Fruit fly (Drosophila melanogaster) whole organism, embryonic: Measurements from ENCODE around the gene wge.
A peak's percentile ranks its signal among the peaks of the same experiment; 100 is the strongest.

ENCODE experiments used
- ATbp ChIP-seq: fragments of 200-800 bp; sonication (Bioruptor generic); optimal IDR thresholded peaks from 2 replicates; lab custom pipeline; 2017; ENCODE audit warnings: missing biosample characterization, mild to moderate bottlenecking, missing genetic modification characterization, missing genetic modification reagents
- C15 ChIP-seq: fragments of 200-800 bp; sonication (Bioruptor generic); IDR thresholded peaks from 3 replicates; pipeline ENCODE4 v1.3.6; 2022; ENCODE audit warnings: missing biosample characterization, missing genetic modification characterization
- CG10147 ChIP-seq: fragments of 200-800 bp; sonication (Bioruptor generic); optimal IDR thresholded peaks from 2 replicates; lab custom pipeline; 2019; ENCODE audit warnings: missing biosample characterization, mild to moderate bottlenecking, missing genetic modification characterization, moderate library complexity
- CG10431 ChIP-seq: fragments of 200-800 bp; sonication (Bioruptor generic); optimal IDR thresholded peaks from 3 replicates; lab custom pipeline; 2018; ENCODE audit warnings: missing biosample characterization, mild to moderate bottlenecking, missing genetic modification characterization
- CG10959 ChIP-seq: fragments of 200-800 bp; sonication (Bioruptor generic); IDR thresholded peaks from 2 replicates; pipeline ENCODE4 v1.3.6; 2022; ENCODE audit warnings: missing biosample characterization, missing genetic modification characterization
- CG11085 ChIP-seq: fragments of 200-800 bp; sonication (Bioruptor generic); IDR thresholded peaks from 2 replicates; pipeline ENCODE4 v1.3.6; 2022; ENCODE audit warnings: missing biosample characterization, missing genetic modification characterization
- CG11093 ChIP-seq: fragments of 200-800 bp; sonication (Bioruptor generic); IDR thresholded peaks from 3 replicates; pipeline ENCODE4 v1.3.6; 2022; ENCODE audit warnings: missing biosample characterization, missing genetic modification characterization
- CG12236 ChIP-seq: fragments of 200-800 bp; sonication (Bioruptor generic); optimal IDR thresholded peaks from 2 replicates; lab custom pipeline; 2016; ENCODE audit warnings: missing biosample characterization, missing genetic modification characterization
- CG1529 ChIP-seq: fragments of 200-800 bp; sonication (Bioruptor generic); optimal IDR thresholded peaks from 3 replicates; lab custom pipeline; 2018; ENCODE audit warnings: missing biosample characterization, missing genetic modification characterization
- CG15696 ChIP-seq: fragments of 200-800 bp; sonication (Bioruptor generic); optimal IDR thresholded peaks from 2 replicates; lab custom pipeline; 2019; ENCODE audit warnings: missing biosample characterization, mild to moderate bottlenecking, missing genetic modification characterization, moderate library complexity
- CG16863 ChIP-seq: fragments of 200-800 bp; sonication (Bioruptor generic); optimal IDR thresholded peaks from 3 replicates; lab custom pipeline; 2016; ENCODE audit warnings: missing biosample characterization, missing genetic modification characterization
- CG17186 ChIP-seq: fragments of 200-800 bp; sonication (Bioruptor generic); optimal IDR thresholded peaks from 3 replicates; lab custom pipeline; 2017; ENCODE audit warnings: missing biosample characterization, missing genetic modification reagents, missing genetic modification characterization
- CG17829 ChIP-seq: fragments of 200-800 bp; optimal IDR thresholded peaks from 2 replicates; lab custom pipeline; 2019; ENCODE audit warnings: missing biosample characterization, mild to moderate bottlenecking, missing genetic modification characterization, moderate library complexity
- CG18476 ChIP-seq: fragments of 200-800 bp; sonication (Bioruptor generic); optimal IDR thresholded peaks from 2 replicates; lab custom pipeline; 2016; ENCODE audit warnings: missing biosample characterization, mild to moderate bottlenecking, missing genetic modification characterization
- CG18619 ChIP-seq: fragments of 200-800 bp; sonication (Bioruptor generic); optimal IDR thresholded peaks from 3 replicates; lab custom pipeline; 2017; ENCODE audit warnings: missing biosample characterization, mild to moderate bottlenecking, missing genetic modification characterization
- CG32772 ChIP-seq: fragments of 200-800 bp; sonication (Bioruptor generic); IDR thresholded peaks from 2 replicates; pipeline ENCODE4 v1.3.6; 2022; ENCODE audit warnings: missing biosample characterization, missing genetic modification characterization
- CG34224 ChIP-seq: fragments of 200-800 bp; sonication (Bioruptor generic); IDR thresholded peaks from 3 replicates; pipeline ENCODE4 v1.3.6; 2022; ENCODE audit warnings: missing biosample characterization, missing genetic modification characterization; ENCODE audit not compliant: partially characterized antibody
- CG34422 ChIP-seq: fragments of 200-800 bp; sonication (Bioruptor generic); IDR thresholded peaks from 3 replicates; pipeline ENCODE4 v1.3.6; 2022; ENCODE audit warnings: missing biosample characterization, missing genetic modification characterization
- CG4328 ChIP-seq: fragments of 200-800 bp; sonication (Bioruptor generic); optimal IDR thresholded peaks from 3 replicates; lab custom pipeline; 2017; ENCODE audit warnings: missing biosample characterization, missing genetic modification reagents, missing genetic modification characterization
- CG4404 ChIP-seq: fragments of 200-800 bp; sonication (Bioruptor generic); IDR thresholded peaks from 2 replicates; pipeline ENCODE4 v1.3.6; 2022; ENCODE audit warnings: missing biosample characterization, missing genetic modification characterization
- CG5953 ChIP-seq: fragments of 200-800 bp; sonication (Bioruptor generic); IDR thresholded peaks from 2 replicates; pipeline ENCODE4 v1.3.6; 2022; ENCODE audit warnings: missing biosample characterization, missing genetic modification characterization
- CG6683 ChIP-seq: fragments of 200-800 bp; sonication (Bioruptor generic); optimal IDR thresholded peaks from 2 replicates; lab custom pipeline; 2017; ENCODE audit warnings: missing biosample characterization, mild to moderate bottlenecking, missing genetic modification characterization, missing genetic modification reagents
- CG6791 ChIP-seq: fragments of 200-800 bp; sonication (Bioruptor generic); IDR thresholded peaks from 3 replicates; pipeline ENCODE4 v1.3.6; 2022; ENCODE audit warnings: missing biosample characterization, missing genetic modification characterization; ENCODE audit not compliant: partially characterized antibody
- CG7839 ChIP-seq: fragments of 200-800 bp; sonication (Bioruptor generic); optimal IDR thresholded peaks from 3 replicates; lab custom pipeline; 2018; ENCODE audit warnings: missing biosample characterization, mild to moderate bottlenecking, missing genetic modification characterization, moderate library complexity
- CG7963 ChIP-seq: fragments of 200-800 bp; sonication (Bioruptor generic); IDR thresholded peaks from 3 replicates; pipeline ENCODE4 v1.3.6; 2022; ENCODE audit warnings: missing biosample characterization, missing genetic modification characterization; ENCODE audit not compliant: partially characterized antibody
- Chrac-16 ChIP-seq: fragments of 200-800 bp; sonication (Bioruptor generic); optimal IDR thresholded peaks from 3 replicates; lab custom pipeline; 2016; ENCODE audit warnings: missing biosample characterization, missing genetic modification characterization
- D ChIP-seq, 2 experiments: fragments of 200-800 bp in 1 of 2; fragments of >200 bp in 1 of 2; sonication (Bioruptor generic) in 1 of 2; optimal IDR thresholded peaks; 2 replicates in 1 of 2; 3 replicates in 1 of 2; lab custom pipeline; 2017; ENCODE audit warnings: mild to moderate bottlenecking in 1 of 2, missing biosample characterization in 1 of 2, missing genetic modification characterization in 1 of 2, missing genetic modification reagents in 1 of 2
- D19A ChIP-seq: fragments of 200-800 bp; optimal IDR thresholded peaks from 3 replicates; lab custom pipeline; 2019; ENCODE audit warnings: missing biosample characterization, mild to moderate bottlenecking, missing genetic modification characterization, moderate library complexity
- HLH54F ChIP-seq: fragments of 200-800 bp; sonication (Bioruptor generic); optimal IDR thresholded peaks from 3 replicates; lab custom pipeline; 2016; ENCODE audit warnings: missing biosample characterization, missing genetic modification characterization
- Kr ChIP-seq: fragments of 200-800 bp; sonication (Bioruptor generic); optimal IDR thresholded peaks from 2 replicates; lab custom pipeline; 2017; ENCODE audit warnings: missing biosample characterization, mild to moderate bottlenecking, missing genetic modification characterization
- Poxn ChIP-seq: fragments of 200-800 bp; sonication (Bioruptor generic); IDR thresholded peaks from 2 replicates; pipeline ENCODE4 v1.3.6; 2022; ENCODE audit warnings: missing biosample characterization, missing genetic modification characterization
- Six4 ChIP-seq: fragments of 200-800 bp; sonication (Bioruptor generic); optimal IDR thresholded peaks from 2 replicates; lab custom pipeline; 2016; ENCODE audit warnings: missing biosample characterization, missing genetic modification characterization
- Trl ChIP-seq, 3 experiments: fragments of >200 bp in 2 of 3; fragments of 200-800 bp in 1 of 3; sonication (Bioruptor generic) in 1 of 3; optimal IDR thresholded peaks; 2 replicates in 1 of 3; 3 replicates in 2 of 3; lab custom pipeline; 2016 to 2017; ENCODE audit warnings: missing biosample characterization in 1 of 3, missing genetic modification characterization in 1 of 3
- bbx ChIP-seq: fragments of 200-800 bp; sonication (Bioruptor generic); IDR thresholded peaks from 2 replicates; pipeline ENCODE4 v1.3.6; 2022; ENCODE audit warnings: missing biosample characterization, missing genetic modification characterization; ENCODE audit not compliant: partially characterized antibody
- cg ChIP-seq: fragments of 200-800 bp; sonication (Bioruptor generic); optimal IDR thresholded peaks from 3 replicates; lab custom pipeline; 2019; ENCODE audit warnings: missing biosample characterization, mild to moderate bottlenecking, missing genetic modification characterization, moderate library complexity
- chinmo ChIP-seq: fragments of 200-800 bp; sonication (Bioruptor generic); IDR thresholded peaks from 4 replicates; pipeline ENCODE4 v1.3.6; 2022; ENCODE audit warnings: missing biosample characterization, missing genetic modification characterization; ENCODE audit not compliant: partially characterized antibody
- fu2 ChIP-seq: fragments of 200-800 bp; sonication (Bioruptor generic); optimal IDR thresholded peaks from 2 replicates; lab custom pipeline; 2016; ENCODE audit warnings: missing biosample characterization, missing genetic modification characterization
- gsb-n ChIP-seq: fragments of 200-800 bp; sonication (Bioruptor generic); optimal IDR thresholded peaks from 3 replicates; lab custom pipeline; 2018; ENCODE audit warnings: missing biosample characterization, mild to moderate bottlenecking, missing genetic modification characterization
- gt ChIP-seq: fragments of 200-800 bp; sonication (Bioruptor generic); IDR thresholded peaks from 2 replicates; pipeline ENCODE4 v1.3.6; 2022; ENCODE audit warnings: missing biosample characterization, missing genetic modification characterization
- her ChIP-seq: fragments of 200-800 bp; sonication (Bioruptor generic); optimal IDR thresholded peaks from 2 replicates; lab custom pipeline; 2016; ENCODE audit warnings: missing biosample characterization, missing genetic modification characterization
- lola ChIP-seq, 3 experiments: fragments of >200 bp in 2 of 3; fragments of 200-800 bp in 1 of 3; sonication (Bioruptor generic) in 1 of 3; optimal IDR thresholded peaks; 2 replicates each; lab custom pipeline; 2017 to 2019; ENCODE audit warnings: missing biosample characterization in 3 of 3, missing genetic modification characterization in 3 of 3, mild to moderate bottlenecking in 1 of 3, moderate library complexity in 1 of 3
- otp ChIP-seq: fragments of 200-800 bp; sonication (Bioruptor generic); IDR thresholded peaks from 3 replicates; pipeline ENCODE4, ENCODE4 v1.3.6; 2022; ENCODE audit warnings: missing biosample characterization, missing genetic modification characterization
- pho ChIP-seq: fragments of 200-800 bp; sonication (Bioruptor generic); optimal IDR thresholded peaks from 2 replicates; lab custom pipeline; 2016; ENCODE audit warnings: missing biosample characterization, missing genetic modification characterization
- repo ChIP-seq: fragments of 200-800 bp; sonication (Bioruptor generic); optimal IDR thresholded peaks from 2 replicates; lab custom pipeline; 2016; ENCODE audit warnings: missing biosample characterization, missing genetic modification characterization
- sens ChIP-seq: fragments of 200-800 bp; sonication (Bioruptor generic); peaks from one replicate; lab custom pipeline; 2016; ENCODE audit warnings: missing biosample characterization, missing genetic modification characterization
- tap ChIP-seq: fragments of 200-800 bp; optimal IDR thresholded peaks from 3 replicates; lab custom pipeline; 2019; ENCODE audit warnings: missing biosample characterization, mild to moderate bottlenecking, missing genetic modification characterization, moderate library complexity
- tgo ChIP-seq: fragments of 200-800 bp; sonication (Bioruptor generic); IDR thresholded peaks from 3 replicates; pipeline ENCODE4 v1.3.6; 2022; ENCODE audit warnings: missing biosample characterization, missing genetic modification characterization
- usp ChIP-seq: fragments of >200 bp; optimal IDR thresholded peaks from 2 replicates; lab custom pipeline; 2017; ENCODE audit warnings: missing biosample characterization, missing genetic modification characterization
- vfl ChIP-seq: fragments of 200-800 bp; sonication (Bioruptor generic); optimal IDR thresholded peaks from 2 replicates; lab custom pipeline; 2016; ENCODE audit warnings: missing biosample characterization, missing genetic modification characterization
- z ChIP-seq: fragments of 200-800 bp; sonication (Bioruptor generic); IDR thresholded peaks from 3 replicates; pipeline ENCODE4 v1.3.6; 2022; ENCODE audit warnings: missing biosample characterization, missing genetic modification characterization

The wge gene

dm6 chr3R:22664274-22664673 is 56.7 kb downstream of the wge start (continued):
- TF ChIP-seq CG15696 (no peak), CG32772 (GFP tag; lab: Robert Waterston, UW) (peak; percentile 63), her (GFP tag; lab: Kevin White, UChicago) (peak; percentile 41), fu2 (GFP tag; lab: Kevin White, UChicago) (no peak), D (optimal IDR thresholded peaks at IDR 0.05; lab: Kevin White, UChicago) (no peak), D (GFP tag; optimal IDR thresholded peaks at IDR 0.05; lab: Kevin White, UChicago) (peak; percentile 29), tgo (GFP tag; lab: Robert Waterston, UW) (no peak), CG4404 (GFP tag; lab: Robert Waterston, UW) (no peak), sens (peak; percentile 89), CG10431 (GFP tag; lab: Kevin White, UChicago) (no peak), gt (no peak), repo (GFP tag; lab: Kevin White, UChicago) (no peak), usp (no peak), CG7963 (GFP tag; lab: Robert Waterston, UW) (no peak), bbx (no peak), lola (GFP tag; optimal IDR thresholded peaks at IDR 0.05; lab: Kevin White, UChicago) (no peak), Trl (optimal IDR thresholded peaks at IDR 0.05; lab: Kevin White, UChicago) (no peak), Trl (GFP tag; optimal IDR thresholded peaks at IDR 0.05; lab: Kevin White, UChicago) (no peak), CG16863 (peak; percentile 18), CG34422 (GFP tag; lab: Robert Waterston, UW) (peak; percentile 55; the same call in 1 of the 3 replicates), Six4 (GFP tag; lab: Kevin White, UChicago) (peak; percentile 10), CG5953 (GFP tag; lab: Robert Waterston, UW) (0 out of 2 replicates have a peak, but pooled peaks have one; percentile 38), pho (GFP tag; lab: Kevin White, UChicago) (no peak), gsb-n (tag; lab: Kevin White, UChicago) (no peak), CG34224 (GFP tag; lab: Robert Waterston, UW) (no peak), D19A (tag; lab: Kevin White, UChicago) (no peak), CG17829 (no peak), CG1529 (GFP tag; lab: Kevin White, UChicago) (peak; percentile 9), CG10959 (0 out of 2 replicates have a peak, but pooled peaks have one; percentile 43), CG18476 (no peak), CG6791 (GFP tag; lab: Robert Waterston, UW) (no peak), HLH54F (GFP tag; lab: Kevin White, UChicago) (peak; percentile 16), tap (tag; lab: Kevin White, UChicago) (no peak), chinmo (GFP tag; lab: Robert Waterston, UW) (no peak), CG17186 (GFP tag; lab: Kevin White, UChicago) (no peak), CG18619 (no peak), CG12236 (GFP tag; lab: Kevin White, UChicago) (peak; percentile 37), CG10147 (GFP tag; lab: Kevin White, UChicago) (no peak), otp (GFP tag; lab: Robert Waterston, UW) (peak; percentile 65; the same call in 2 of the 3 replicates), Kr (GFP tag; lab: Kevin White, UChicago) (no peak), CG6683 (no peak), cg (GFP tag; lab: Kevin White, UChicago) (no peak), Chrac-16 (GFP tag; lab: Kevin White, UChicago) (peak; percentile 24), CG4328 (GFP tag; lab: Kevin White, UChicago) (no peak), C15 (GFP tag; lab: Robert Waterston, UW) (no peak), Poxn (GFP tag; lab: Robert Waterston, UW) (no peak), vfl (GFP tag; lab: Kevin White, UChicago) (no peak), CG11085 (no peak), CG7839 (tag; lab: Kevin White, UChicago) (peak; percentile 54), z (GFP tag; lab: Robert Waterston, UW) (no peak), CG11093 (GFP tag; lab: Robert Waterston, UW) (0 out of 3 replicates have a peak, but pooled peaks have one; percentile 51), ATbp (GFP tag; lab: Kevin White, UChicago) (peak; percentile 66)
